Fruit fly (Drosophila melanogaster) Kc167 (cell line): ENCODE data around the gene CG34133.

Source experiments
- Sin3A ChIP-seq: fragments of >200 bp; optimal IDR thresholded peaks from 2 replicates; lab custom pipeline; 2018; ENCODE audit warnings: missing external identifiers
- ttk ChIP-seq: sonication (Bioruptor generic); optimal IDR thresholded peaks from 2 replicates; lab custom pipeline; 2017; ENCODE audit warnings: missing external identifiers

dm6 chr3R:29898588-29898987, 29.4 kb downstream of the CG34133 start:
- no peak for TF ChIP-seq ttk (lab: Kevin White, UChicago)
- TF ChIP-seq Sin3A (lab: Kevin White, UChicago) = no peak
